Worm (Caenorhabditis elegans) whole organism, midembryonic: ENCODE results near the gene pqn-31.

Source experiments
- T22C8.4 ChIP-seq: fragments of 200-800 bp; sonication (Bioruptor generic); IDR thresholded peaks from 2 replicates; pipeline ENCODE4 v1.3.6; 2022; ENCODE audit warnings: missing genetic modification characterization, missing compliant biosample characterization
- klf-2 ChIP-seq: fragments of 200-800 bp; sonication (Bioruptor generic); conservative IDR thresholded peaks from 2 replicates; pipeline ENCODE4 v1.3.6; 2022; ENCODE audit warnings: missing genetic modification reagents, missing genetic modification characterization, missing compliant biosample characterization
- tab-1 ChIP-seq: fragments of 200-800 bp; sonication (Bioruptor generic); IDR thresholded peaks from 2 replicates; pipeline ENCODE4 v1.3.6; 2022; ENCODE audit warnings: missing genetic modification characterization, missing compliant biosample characterization
- ztf-29 ChIP-seq: fragments of 200-800 bp; sonication (Bioruptor generic); IDR thresholded peaks from 2 replicates; pipeline ENCODE4 v1.3.6; 2022; ENCODE audit warnings: missing genetic modification reagents, missing genetic modification characterization, missing compliant biosample characterization

DNA sequence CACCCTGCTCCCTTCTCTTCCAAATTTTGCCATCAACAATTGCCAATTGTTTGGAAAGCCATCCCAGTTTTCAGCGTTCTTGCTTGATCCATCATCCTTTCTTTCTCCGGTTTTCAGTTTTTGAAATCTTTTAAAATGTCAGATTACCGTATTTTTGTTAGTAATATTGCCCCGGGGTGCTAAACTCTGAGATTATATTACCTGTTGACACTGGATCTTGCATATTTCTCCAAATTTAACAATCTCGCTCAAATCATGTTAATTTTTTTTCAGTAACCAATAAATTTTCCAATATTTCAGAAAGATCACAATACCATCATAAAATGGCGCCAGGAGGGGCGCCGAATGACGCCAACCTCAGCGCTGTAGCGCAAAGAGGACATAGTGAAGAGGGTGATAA is 3.1 kb downstream of the pqn-31 start, which contains the start of gene F21C10.7:
- TF ChIP-seq klf-2 (no peak), tab-1 (GFP tag; lab: Robert Waterston, UW) (no peak), ztf-29 (no peak), T22C8.4 (GFP tag; lab: Robert Waterston, UW) (no peak)
